Worm (Caenorhabditis elegans) whole organism, early embryonic: ENCODE results near the gene B0303.14.
A peak's percentile ranks its signal among the peaks of the same experiment; 100 is the strongest.

Experiments
- B0310.2 ChIP-seq: sonication (generic microtip); optimal IDR thresholded peaks from 2 replicates; lab custom pipeline; 2016; ENCODE audit warnings: mild to moderate bottlenecking, missing genetic modification characterization, missing compliant biosample characterization
- F13C5.2 ChIP-seq: sonication (generic microtip); optimal IDR thresholded peaks from 2 replicates; lab custom pipeline; 2017; ENCODE audit warnings: mild to moderate bottlenecking, missing genetic modification characterization, inconsistent platforms, missing compliant biosample characterization
- aly-1 ChIP-seq: sonication (generic microtip); optimal IDR thresholded peaks from 2 replicates; lab custom pipeline; 2016; ENCODE audit warnings: missing genetic modification characterization, missing compliant biosample characterization
- ama-1 ChIP-seq: fragments of 150-350 bp; optimal IDR thresholded peaks from 2 replicates; lab custom pipeline; 2014
- ceh-13 ChIP-seq: fragments of 200-800 bp; sonication (Bioruptor generic); optimal IDR thresholded peaks from 2 replicates; lab custom pipeline; 2018; ENCODE audit warnings: mild to moderate bottlenecking, missing genetic modification characterization, missing compliant biosample characterization
- ceh-36 ChIP-seq: sonication (generic microtip); optimal IDR thresholded peaks from 2 replicates; lab custom pipeline; 2016; ENCODE audit warnings: missing genetic modification characterization, inconsistent platforms, missing compliant biosample characterization
- ets-7 ChIP-seq: sonication (generic microtip); optimal IDR thresholded peaks from 2 replicates; lab custom pipeline; 2016; ENCODE audit warnings: missing genotype, missing genetic modification characterization, missing compliant biosample characterization
- flt-1 ChIP-seq: fragments of 200-800 bp; sonication (Bioruptor generic); IDR thresholded peaks from 2 replicates; pipeline ENCODE4 v1.3.6; 2022; ENCODE audit warnings: missing genetic modification characterization, missing compliant biosample characterization
- hmbx-1 ChIP-seq: sonication (generic microtip); optimal IDR thresholded peaks from 2 replicates; lab custom pipeline; 2016; ENCODE audit warnings: mild to moderate bottlenecking, missing genetic modification characterization, missing compliant biosample characterization
- hmg-4 ChIP-seq: fragments of 200-800 bp; sonication (Bioruptor generic); optimal IDR thresholded peaks from 2 replicates; lab custom pipeline; 2018; ENCODE audit warnings: mild to moderate bottlenecking, missing genetic modification characterization, missing compliant biosample characterization
- hnd-1 ChIP-seq: sonication (generic microtip); optimal IDR thresholded peaks from 2 replicates; lab custom pipeline; 2016; ENCODE audit warnings: missing genetic modification characterization, missing compliant biosample characterization
- pes-1 ChIP-seq: fragments of 200-800 bp; sonication (Bioruptor generic); IDR thresholded peaks from 2 replicates; pipeline ENCODE4 v1.3.6; 2022; ENCODE audit warnings: missing genetic modification reagents, missing genetic modification characterization, missing compliant biosample characterization
- scrt-1 ChIP-seq: fragments of 200-800 bp; sonication (Bioruptor generic); IDR thresholded peaks from 2 replicates; pipeline ENCODE4 v1.3.6; 2022; ENCODE audit warnings: missing genetic modification characterization, missing compliant biosample characterization
- sea-1 ChIP-seq: fragments of 200-800 bp; sonication (Bioruptor generic); conservative IDR thresholded peaks from 2 replicates; pipeline ENCODE4 v1.3.6; 2022; ENCODE audit warnings: missing genetic modification characterization, missing compliant biosample characterization
- tbx-11 ChIP-seq: fragments of 200-800 bp; sonication (Bioruptor generic); IDR thresholded peaks from 2 replicates; pipeline ENCODE4 v1.3.6; 2022; ENCODE audit warnings: missing genetic modification characterization, missing compliant biosample characterization
- tbx-37 ChIP-seq: fragments of 200-800 bp; sonication (Bioruptor generic); conservative IDR thresholded peaks from 2 replicates; pipeline ENCODE4 v1.3.6; 2022; ENCODE audit warnings: missing genetic modification reagents, missing genetic modification characterization, missing compliant biosample characterization
- tra-4 ChIP-seq: sonication (generic microtip); optimal IDR thresholded peaks from 2 replicates; lab custom pipeline; 2017; ENCODE audit warnings: missing genetic modification characterization, missing compliant biosample characterization

Gene B0303.14

DNA sequence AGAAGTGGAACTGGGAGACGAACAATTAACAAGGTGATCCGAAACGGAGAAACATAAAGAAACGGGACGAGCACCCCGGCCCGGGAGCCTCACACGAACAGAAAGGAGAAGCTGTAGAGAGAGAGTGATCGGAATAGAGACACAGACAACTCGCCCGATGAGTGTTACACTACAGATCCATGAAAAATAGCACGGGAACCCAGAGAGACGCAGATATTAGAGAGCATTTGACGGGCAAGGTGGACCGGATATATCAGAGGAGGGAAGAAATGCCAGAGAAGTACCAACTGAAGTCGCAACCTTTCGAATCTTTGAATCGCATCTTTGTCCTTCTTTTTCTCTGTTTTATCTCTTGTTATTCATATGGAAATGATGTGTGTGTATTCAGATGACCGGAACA lies 31.6 kb downstream of the B0303.14 start, which contains the start of gene anmt-1:
Gene anmt-1, plus strand, starts transcription at position 388 of the 400 bp plus-strand sequence.
- TF ChIP-seq hnd-1 (tag; lab: Kevin White, UChicago) (no peak), ama-1 (lab: Kevin White, UChicago) (no peak), hmg-4 (no peak), tbx-37 (no peak), ceh-36 (no peak)

- no peak for TF ChIP-seq B0310.2
- peak; percentile 45; the same call in 1 of the 2 replicates for TF ChIP-seq tbx-37
- TF ChIP-seq pes-1 (GFP tag; lab: Robert Waterston, UW), result no peak
- no peak for TF ChIP-seq hmg-4
- TF ChIP-seq F13C5.2, result no peak
- no peak for TF ChIP-seq tra-4 (tag; lab: Kevin White, UChicago)
- TF ChIP-seq scrt-1, result no peak
Measured at ce11 chrIII:8683679-8684263, 32.2 kb downstream of the B0303.14 start, which contains the start of gene fli-1. fli-1 (minus strand) TSS chrIII:8683736.

DNA sequence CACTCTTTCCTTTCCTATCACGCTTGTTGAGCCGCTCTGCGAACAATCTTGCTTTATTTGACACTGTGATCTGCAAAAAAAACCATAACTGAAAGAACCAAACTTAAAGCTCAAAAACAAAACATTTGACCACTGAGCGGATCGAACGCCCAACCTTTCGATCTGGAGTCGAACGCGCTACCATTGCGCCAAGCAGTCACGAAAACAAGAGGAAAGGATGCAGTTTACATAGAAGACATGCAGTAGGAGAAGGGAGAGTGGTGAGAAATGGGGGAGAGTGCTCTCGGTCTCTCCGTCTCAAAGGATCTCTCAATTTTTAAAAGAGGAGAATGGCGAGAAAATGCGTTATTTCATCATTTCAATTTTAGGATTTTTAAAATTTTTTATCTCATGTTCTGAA lies 37.6 kb downstream of the B0303.14 start:
- TF ChIP-seq tbx-11 (GFP tag; lab: Robert Waterston, UW) (peak; percentile 97), hnd-1 (tag; lab: Kevin White, UChicago) (peak; percentile 89), F13C5.2 (peak; percentile 94), tra-4 (tag; lab: Kevin White, UChicago) (peak; percentile 91), aly-1 (tag; lab: Kevin White, UChicago) (peak; percentile 97), tbx-37 (peak; percentile 98), ets-7 (tag; lab: Kevin White, UChicago) (peak; percentile 94), scrt-1 (peak; percentile 98), B0310.2 (peak; percentile 96), hmbx-1 (tag; lab: Kevin White, UChicago) (peak; percentile 82), sea-1 (GFP tag; lab: Robert Waterston, UW) (peak; percentile 97), ceh-36 (peak; percentile 97), ceh-13 (GFP tag; lab: Kevin White, UChicago) (peak; percentile 95), ama-1 (lab: Kevin White, UChicago) (peak; percentile 79), flt-1 (GFP tag; lab: Robert Waterston, UW) (peak; percentile 99), pes-1 (GFP tag; lab: Robert Waterston, UW) (peak; percentile 98), hmg-4 (peak; percentile 98)

- TF ChIP-seq ama-1 (lab: Kevin White, UChicago) (no peak), tra-4 (tag; lab: Kevin White, UChicago) (no peak), F13C5.2 (no peak), scrt-1 (no peak), B0310.2 (no peak), flt-1 (GFP tag; lab: Robert Waterston, UW) (no peak)
Measured at ce11 chrIII:8674980-8675485, 41.0 kb downstream of the B0303.14 start, which contains the start of gene pgl-2. pgl-2 (minus strand) TSS chrIII:8675435.

DNA sequence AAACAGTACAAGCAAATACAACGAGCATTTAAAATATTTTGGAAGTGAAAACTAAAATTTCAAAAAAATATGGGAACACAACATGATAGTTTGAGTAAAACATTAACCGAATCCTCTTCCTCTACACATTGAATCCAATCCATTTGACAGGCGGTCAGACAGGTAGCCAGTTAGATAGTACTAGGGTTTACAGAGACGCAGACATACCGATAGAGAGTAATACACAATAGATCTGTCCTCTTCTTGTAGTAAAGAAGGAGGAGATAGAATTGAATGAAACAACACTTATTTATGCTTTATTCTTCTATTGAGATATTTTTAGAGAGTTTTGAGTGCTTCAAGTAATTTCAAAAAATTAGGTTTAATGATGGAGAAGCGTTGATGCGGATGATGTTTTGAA lies 47.3 kb downstream of the B0303.14 start:
- TF ChIP-seq hmg-4 (no peak), flt-1 (GFP tag; lab: Robert Waterston, UW) (no peak), ceh-36 (no peak), sea-1 (GFP tag; lab: Robert Waterston, UW) (no peak), aly-1 (tag; lab: Kevin White, UChicago) (no peak), F13C5.2 (no peak), hmbx-1 (tag; lab: Kevin White, UChicago) (no peak), scrt-1 (no peak), ceh-13 (GFP tag; lab: Kevin White, UChicago) (no peak), B0310.2 (no peak), ama-1 (lab: Kevin White, UChicago) (no peak), pes-1 (GFP tag; lab: Robert Waterston, UW) (no peak), hnd-1 (tag; lab: Kevin White, UChicago) (no peak), tra-4 (tag; lab: Kevin White, UChicago) (no peak), ets-7 (tag; lab: Kevin White, UChicago) (no peak), tbx-37 (no peak), tbx-11 (GFP tag; lab: Robert Waterston, UW) (no peak)

- TF ChIP-seq hmbx-1 (tag; lab: Kevin White, UChicago) (no peak), pes-1 (GFP tag; lab: Robert Waterston, UW) (no peak), F13C5.2 (no peak), B0310.2 (no peak), sea-1 (GFP tag; lab: Robert Waterston, UW) (no peak)
Measured at ce11 chrIII:8667382-8667781, 48.6 kb downstream of the B0303.14 start, which contains the start of gene dpy-19. dpy-19 (minus strand) TSS chrIII:8667482.

- TF ChIP-seq ets-7 (tag; lab: Kevin White, UChicago) (no peak), tbx-11 (GFP tag; lab: Robert Waterston, UW) (no peak), pes-1 (GFP tag; lab: Robert Waterston, UW) (no peak), B0310.2 (no peak), tbx-37 (no peak), hmg-4 (no peak), ceh-13 (GFP tag; lab: Kevin White, UChicago) (no peak), sea-1 (GFP tag; lab: Robert Waterston, UW) (no peak), tra-4 (tag; lab: Kevin White, UChicago) (no peak), hmbx-1 (tag; lab: Kevin White, UChicago) (no peak), hnd-1 (tag; lab: Kevin White, UChicago) (no peak), aly-1 (tag; lab: Kevin White, UChicago) (no peak), scrt-1 (no peak), F13C5.2 (no peak), flt-1 (GFP tag; lab: Robert Waterston, UW) (no peak), ama-1 (lab: Kevin White, UChicago) (no peak), ceh-36 (no peak)
Measured at ce11 chrIII:8664897-8665388, 51.0 kb downstream of the B0303.14 start, which contains the start of gene F22B7.1. F22B7.1 (plus strand) TSS chrIII:8665338.
